Fruit fly (Drosophila melanogaster) whole organism, adult: ENCODE results near the gene CG7551.

Source experiments
- CG11617 ChIP-seq: fragments of 200-800 bp; sonication (Bioruptor generic); optimal IDR thresholded peaks from 2 replicates; lab custom pipeline; 2017; ENCODE audit warnings: mild to moderate bottlenecking, missing biosample characterization, missing genetic modification reagents, missing genetic modification characterization
- CG12768 ChIP-seq: fragments of 200-800 bp; sonication (Bioruptor generic); optimal IDR thresholded peaks from 2 replicates; lab custom pipeline; 2017; ENCODE audit warnings: missing biosample characterization, missing genetic modification characterization, mild to moderate bottlenecking, moderate library complexity, missing genetic modification reagents
- CG14711 ChIP-seq: fragments of 200-800 bp; sonication (Bioruptor generic); optimal IDR thresholded peaks from 2 replicates; lab custom pipeline; 2018; ENCODE audit warnings: missing biosample characterization, mild to moderate bottlenecking, missing genetic modification characterization, moderate library complexity
- CG1620 ChIP-seq: fragments of 200-800 bp; sonication (Bioruptor generic); optimal IDR thresholded peaks from 2 replicates; lab custom pipeline; 2016; ENCODE audit warnings: missing biosample characterization, missing genetic modification characterization
- CG33017 ChIP-seq: fragments of 200-800 bp; sonication (Bioruptor generic); optimal IDR thresholded peaks from 2 replicates; lab custom pipeline; 2018; ENCODE audit warnings: missing biosample characterization, mild to moderate bottlenecking, missing genetic modification characterization, moderate library complexity
- CG5204 ChIP-seq: fragments of 200-800 bp; sonication (Bioruptor generic); optimal IDR thresholded peaks from 2 replicates; lab custom pipeline; 2016; ENCODE audit warnings: missing biosample characterization, missing genetic modification characterization
- CG7045 ChIP-seq: fragments of 200-800 bp; sonication (Bioruptor generic); optimal IDR thresholded peaks from 2 replicates; lab custom pipeline; 2017; ENCODE audit warnings: missing biosample characterization, mild to moderate bottlenecking, missing genetic modification characterization
- CG7101 ChIP-seq: fragments of 200-800 bp; sonication (Bioruptor generic); optimal IDR thresholded peaks from 2 replicates; lab custom pipeline; 2018; ENCODE audit warnings: missing biosample characterization, mild to moderate bottlenecking, missing genetic modification characterization, moderate library complexity
- Clk ChIP-seq: fragments of 200-800 bp; sonication (Bioruptor generic); optimal IDR thresholded peaks from 2 replicates; lab custom pipeline; 2017; ENCODE audit warnings: missing biosample characterization, missing genetic modification characterization
- Crg-1 ChIP-seq: fragments of 200-800 bp; sonication (Bioruptor generic); optimal IDR thresholded peaks from 2 replicates; lab custom pipeline; 2016; ENCODE audit warnings: missing biosample characterization, missing genetic modification characterization
- Hr96 ChIP-seq: fragments of 200-800 bp; sonication (Bioruptor generic); optimal IDR thresholded peaks from 2 replicates; lab custom pipeline; 2016; ENCODE audit warnings: missing biosample characterization, missing genetic modification characterization
- Mnt ChIP-seq: fragments of 200-800 bp; sonication (Bioruptor generic); optimal IDR thresholded peaks from 2 replicates; lab custom pipeline; 2016; ENCODE audit warnings: missing biosample characterization, mild to moderate bottlenecking, missing genetic modification characterization
- bab1 ChIP-seq: fragments of 200-800 bp; sonication (Bioruptor generic); optimal IDR thresholded peaks from 3 replicates; lab custom pipeline; 2019; ENCODE audit warnings: missing biosample characterization, mild to moderate bottlenecking, missing genetic modification characterization, moderate library complexity
- cic ChIP-seq: fragments of 200-800 bp; sonication (Bioruptor generic); optimal IDR thresholded peaks from 2 replicates; lab custom pipeline; 2017; ENCODE audit warnings: missing biosample characterization, mild to moderate bottlenecking, missing genetic modification characterization, moderate library complexity
- cnc ChIP-seq, 2 experiments: fragments of >200 bp; optimal IDR thresholded peaks; 2 replicates each; lab custom pipeline; 2017
- kay ChIP-seq: fragments of 200-800 bp; sonication (Bioruptor generic); peaks from one replicate; lab custom pipeline; 2016; ENCODE audit warnings: missing biosample characterization, missing genetic modification characterization, borderline replicate concordance
- ovo ChIP-seq: fragments of 200-800 bp; sonication (Bioruptor generic); optimal IDR thresholded peaks from 2 replicates; lab custom pipeline; 2016; ENCODE audit warnings: missing biosample characterization, missing genetic modification characterization
- pad ChIP-seq: fragments of 200-800 bp; sonication (Bioruptor generic); optimal IDR thresholded peaks from 3 replicates; lab custom pipeline; 2017; ENCODE audit warnings: missing biosample characterization, missing genetic modification characterization, mild to moderate bottlenecking, moderate library complexity, missing genetic modification reagents
- tj ChIP-seq: fragments of 200-800 bp; sonication (Bioruptor generic); optimal IDR thresholded peaks from 3 replicates; lab custom pipeline; 2017; ENCODE audit warnings: missing biosample characterization, mild to moderate bottlenecking, missing genetic modification characterization, moderate library complexity
- toe ChIP-seq: fragments of 200-800 bp; sonication (Bioruptor generic); optimal IDR thresholded peaks from 2 replicates; lab custom pipeline; 2016; ENCODE audit warnings: missing biosample characterization, missing genetic modification characterization

The CG7551 gene

dm6 chr3L:11458370-11458769, at the start of gene CG7551, which contains the start of gene CG12289:
Gene CG7551, plus strand, starts transcription at chr3L:11458490.
Gene CG12289, minus strand, starts transcription at chr3L:11458470.
- TF ChIP-seq Clk, result no peak
- TF ChIP-seq ovo (GFP tag; lab: Kevin White, UChicago), result no peak
- TF ChIP-seq bab1 (GFP tag; lab: Kevin White, UChicago), result no peak
- TF ChIP-seq Crg-1 (GFP tag; lab: Kevin White, UChicago), result no peak
- no peak for TF ChIP-seq pad (GFP tag; lab: Kevin White, UChicago)
- TF ChIP-seq cnc (optimal IDR thresholded peaks at IDR 0.05; lab: Kevin White, UChicago), result no peak
- TF ChIP-seq tj (GFP tag; lab: Kevin White, UChicago), result no peak
- TF ChIP-seq CG7101, result no peak
- TF ChIP-seq CG1620, result no peak
- no peak for TF ChIP-seq cic (GFP tag; lab: Kevin White, UChicago)
- TF ChIP-seq CG5204 (GFP tag; lab: Kevin White, UChicago), result no peak
- no peak for TF ChIP-seq kay (GFP tag; lab: Kevin White, UChicago)
- no peak for TF ChIP-seq Mnt (GFP tag; lab: Kevin White, UChicago)
- TF ChIP-seq CG7045, result no peak
- TF ChIP-seq Hr96 (GFP tag; lab: Kevin White, UChicago), result no peak

dm6 chr3L:11410505-11410904, 47.8 kb upstream of the CG7551 start:
- TF ChIP-seq CG5204 (GFP tag; lab: Kevin White, UChicago) (no peak), CG12768 (GFP tag; lab: Kevin White, UChicago) (no peak), CG33017 (tag; lab: Kevin White, UChicago) (no peak), CG7045 (no peak), bab1 (GFP tag; lab: Kevin White, UChicago) (no peak), CG7101 (no peak), CG14711 (tag; lab: Kevin White, UChicago) (no peak), cnc (optimal IDR thresholded peaks at IDR 0.05; lab: Kevin White, UChicago) (no peak), CG11617 (GFP tag; lab: Kevin White, UChicago) (no peak), Hr96 (GFP tag; lab: Kevin White, UChicago) (no peak), ovo (GFP tag; lab: Kevin White, UChicago) (no peak), Clk (no peak), tj (GFP tag; lab: Kevin White, UChicago) (no peak), Crg-1 (GFP tag; lab: Kevin White, UChicago) (no peak)

dm6 chr3L:11413697-11414096, 44.6 kb upstream of the CG7551 start:
- no peak for TF ChIP-seq tj (GFP tag; lab: Kevin White, UChicago)
- no peak for TF ChIP-seq Mnt (GFP tag; lab: Kevin White, UChicago)
- no peak for TF ChIP-seq toe
- TF ChIP-seq cic (GFP tag; lab: Kevin White, UChicago), result no peak
- TF ChIP-seq Clk, result no peak

- no peak for TF ChIP-seq CG14711 (tag; lab: Kevin White, UChicago)
- TF ChIP-seq toe, result no peak
- no peak for TF ChIP-seq CG33017 (tag; lab: Kevin White, UChicago)
- TF ChIP-seq ovo (GFP tag; lab: Kevin White, UChicago), result no peak
- TF ChIP-seq CG1620, result no peak
- no peak for TF ChIP-seq kay (GFP tag; lab: Kevin White, UChicago)
- TF ChIP-seq bab1 (GFP tag; lab: Kevin White, UChicago), result no peak
- TF ChIP-seq tj (GFP tag; lab: Kevin White, UChicago), result no peak
- no peak for TF ChIP-seq Crg-1 (GFP tag; lab: Kevin White, UChicago)
- no peak for TF ChIP-seq CG12768 (GFP tag; lab: Kevin White, UChicago)
- no peak for TF ChIP-seq cnc (optimal IDR thresholded peaks at IDR 0.05; lab: Kevin White, UChicago)
- no peak for TF ChIP-seq CG5204 (GFP tag; lab: Kevin White, UChicago)
- no peak for TF ChIP-seq Clk
- no peak for TF ChIP-seq cic (GFP tag; lab: Kevin White, UChicago)
- TF ChIP-seq pad (GFP tag; lab: Kevin White, UChicago), result no peak
Observed at dm6 chr3L:11414453-11414852, 43.8 kb upstream of the CG7551 start.

- TF ChIP-seq cic (GFP tag; lab: Kevin White, UChicago) (no peak), cnc (optimal IDR thresholded peaks at IDR 0.05; lab: Kevin White, UChicago) (no peak), Mnt (GFP tag; lab: Kevin White, UChicago) (no peak), CG5204 (GFP tag; lab: Kevin White, UChicago) (no peak), Crg-1 (GFP tag; lab: Kevin White, UChicago) (no peak), bab1 (GFP tag; lab: Kevin White, UChicago) (no peak), pad (GFP tag; lab: Kevin White, UChicago) (no peak), CG7101 (no peak), CG11617 (GFP tag; lab: Kevin White, UChicago) (no peak), Hr96 (GFP tag; lab: Kevin White, UChicago) (no peak), CG33017 (tag; lab: Kevin White, UChicago) (no peak)
Observed at dm6 chr3L:11415382-11415781, 42.9 kb upstream of the CG7551 start.

dm6 chr3L:11416495-11417272, 41.6 kb upstream of the CG7551 start:
- TF ChIP-seq toe (no peak), kay (GFP tag; lab: Kevin White, UChicago) (no peak), cic (GFP tag; lab: Kevin White, UChicago) (no peak), CG11617 (GFP tag; lab: Kevin White, UChicago) (no peak), CG33017 (tag; lab: Kevin White, UChicago) (no peak), CG1620 (no peak), tj (GFP tag; lab: Kevin White, UChicago) (no peak), CG14711 (tag; lab: Kevin White, UChicago) (no peak), Hr96 (GFP tag; lab: Kevin White, UChicago) (no peak), bab1 (GFP tag; lab: Kevin White, UChicago) (no peak)
